Fruit fly (Drosophila melanogaster): ENCODE measurements around the gene eIF4H1.

The eIF4H1 gene

DNA sequence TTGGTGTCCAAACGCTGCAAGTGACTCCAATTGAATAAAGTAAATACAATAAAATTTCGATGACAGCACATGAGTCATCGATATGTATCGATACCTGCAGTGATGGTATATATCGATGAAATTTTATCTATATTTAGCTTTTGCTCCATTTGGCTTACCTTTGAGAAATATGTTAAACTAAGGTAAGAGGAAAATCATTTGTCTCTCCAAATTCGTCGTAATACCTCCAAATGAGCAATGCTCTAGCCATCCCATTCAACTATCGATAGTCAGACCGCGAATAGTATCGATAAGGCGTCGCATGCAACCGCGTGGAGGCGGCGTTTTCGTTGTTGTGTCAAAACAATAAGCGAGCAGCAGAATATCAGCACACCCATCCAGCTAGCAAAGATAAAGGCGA, 7.2 kb upstream of the eIF4H1 start, which contains the start of the genes Cdc50 and rngo (continued):
- TF ChIP-seq fu2 (GFP tag; optimal IDR thresholded peaks at IDR 0.05) (no peak), CG17802 (tag; optimal IDR thresholded peaks at IDR 0.05) (no peak), peb (GFP tag; IDR thresholded peaks at IDR 0.05) (no peak), sqz (GFP tag; optimal IDR thresholded peaks at IDR 0.05) (no peak), phol (tag; optimal IDR thresholded peaks at IDR 0.05) (peak; percentile 60), CG12104 (GFP tag; optimal IDR thresholded peaks at IDR 0.05) (peak; percentile 1), CkIIα-i1 (GFP tag; IDR thresholded peaks at IDR 0.05) (no peak), jumu (GFP tag; optimal IDR thresholded peaks at IDR 0.05) (peak; percentile 39), twi (tag; optimal IDR thresholded peaks at IDR 0.05) (no peak), Hr3 (GFP tag; optimal IDR thresholded peaks at IDR 0.05) (no peak), pb (GFP tag; optimal IDR thresholded peaks at IDR 0.05) (no peak), Atf-2 (GFP tag; optimal IDR thresholded peaks at IDR 0.05) (no peak), BEAF-32 (GFP tag; optimal IDR thresholded peaks at IDR 0.05) (peak; percentile 98), psq (GFP tag; optimal IDR thresholded peaks at IDR 0.05) (no peak), yki (optimal IDR thresholded peaks at IDR 0.05) (no peak), cas (GFP tag; IDR thresholded peaks at IDR 0.05) (no peak), CG4328 (GFP tag; optimal IDR thresholded peaks at IDR 0.05) (no peak), CG2889 (GFP tag; IDR thresholded peaks at IDR 0.05) (no peak), CoRest (tag; optimal IDR thresholded peaks at IDR 0.05) (no peak)

DNA sequence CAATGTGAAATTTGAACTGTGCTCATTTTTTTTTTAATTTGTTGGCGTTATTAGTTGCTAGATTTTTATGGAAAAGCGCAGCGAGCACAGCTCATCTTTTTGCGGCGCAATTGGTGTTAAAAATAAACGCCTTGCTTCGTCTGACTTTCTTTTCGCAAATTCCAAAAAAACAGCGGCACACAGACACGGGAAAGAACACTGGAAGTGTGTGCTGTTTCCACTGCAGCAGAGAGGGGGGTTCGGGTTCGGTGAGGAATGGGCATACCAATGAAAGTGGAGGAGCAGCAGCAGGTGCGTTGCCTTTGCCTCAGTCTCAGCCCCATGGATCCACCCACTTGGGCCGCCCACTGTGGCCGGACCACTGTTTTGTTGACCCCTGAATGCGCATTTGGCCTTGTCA, 6.1 kb upstream of the eIF4H1 start:
- no peak for TF ChIP-seq tio (GFP tag; optimal IDR thresholded peaks at IDR 0.05)
- peak; percentile 29 for TF ChIP-seq Med (GFP tag)

DNA sequence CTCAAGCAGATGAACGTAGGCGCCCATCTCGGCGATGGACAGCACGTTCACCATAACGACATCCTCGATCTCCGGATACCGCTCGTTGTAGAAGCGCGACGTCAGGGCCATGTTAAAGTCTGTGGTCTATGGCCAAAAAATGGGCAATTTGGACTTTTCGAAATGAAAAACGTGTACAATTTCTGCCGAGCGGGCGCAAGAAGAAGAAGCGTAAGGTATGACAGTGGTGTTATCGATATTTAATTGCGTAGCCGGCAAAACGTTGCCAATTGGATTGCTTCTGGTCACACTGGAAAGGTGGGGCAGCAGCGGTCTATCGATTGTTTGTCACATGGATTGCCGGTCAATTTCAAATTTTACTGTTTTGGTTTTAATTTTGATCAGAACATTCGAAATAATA, 1.7 kb upstream of the eIF4H1 start, which contains the start of gene eIF2alpha:
Gene eIF2alpha (minus strand): TSS at position 225 of the 400 bp plus-strand sequence.
- no peak for TF ChIP-seq CG15601 (tag; optimal IDR thresholded peaks at IDR 0.05)
- TF ChIP-seq Scr (GFP tag; IDR thresholded peaks at IDR 0.05; ENCODE audit: partially characterized antibody), result peak; percentile 72
- TF ChIP-seq CG9437 (GFP tag; optimal IDR thresholded peaks at IDR 0.05), result peak; percentile 25
- peak; percentile 60 for TF ChIP-seq Ets97D (GFP tag; optimal IDR thresholded peaks at IDR 0.05)
- TF ChIP-seq MBD-R2 (GFP tag; IDR thresholded peaks at IDR 0.05), result peak; percentile 68
- no peak for TF ChIP-seq dati (GFP tag; IDR thresholded peaks at IDR 0.05)
- no peak for TF ChIP-seq Awh (GFP tag; IDR thresholded peaks at IDR 0.05)
- peak; percentile 81 for TF ChIP-seq CG6791 (GFP tag; IDR thresholded peaks at IDR 0.05; ENCODE audit: partially characterized antibody)
- peak; percentile 19 for TF ChIP-seq phol (tag; optimal IDR thresholded peaks at IDR 0.05)
- TF ChIP-seq her (GFP tag; optimal IDR thresholded peaks at IDR 0.05), result no peak
- TF ChIP-seq HmgZ (tag; optimal IDR thresholded peaks at IDR 0.05), result peak; percentile 64
- no peak for TF ChIP-seq br (optimal IDR thresholded peaks at IDR 0.05)
- peak; percentile 83 for TF ChIP-seq unc-4 (GFP tag; IDR thresholded peaks at IDR 0.05; ENCODE audit: partially characterized antibody)
- TF ChIP-seq CG9797 (GFP tag; optimal IDR thresholded peaks at IDR 0.05), result peak; percentile 85
- TF ChIP-seq schlank (tag; optimal IDR thresholded peaks at IDR 0.05), result no peak
- peak; percentile 95 for TF ChIP-seq Dref (GFP tag; IDR thresholded peaks at IDR 0.05)
- peak; percentile 9; the same call in 1 of the 2 replicates for TF ChIP-seq CG32532 (GFP tag; IDR thresholded peaks at IDR 0.05)
- TF ChIP-seq nerfin-2 (GFP tag; IDR thresholded peaks at IDR 0.05; ENCODE audit: partially characterized antibody), result peak; percentile 61; the same call in 1 of the 2 replicates
- TF ChIP-seq CG12659 (GFP tag; optimal IDR thresholded peaks at IDR 0.05), result peak; percentile 48
- TF ChIP-seq hbn (GFP tag; IDR thresholded peaks at IDR 0.05; ENCODE audit: partially characterized antibody), result peak; percentile 76
- peak; percentile 57 for TF ChIP-seq CG17186 (GFP tag; optimal IDR thresholded peaks at IDR 0.05)
- peak; percentile 76; the same call in 2 of the 4 replicates for TF ChIP-seq chinmo (GFP tag; IDR thresholded peaks at IDR 0.05; ENCODE audit: partially characterized antibody)
- TF ChIP-seq row (GFP tag; IDR thresholded peaks at IDR 0.05), result peak; percentile 15; the same call in 1 of the 3 replicates
- peak; percentile 87 for TF ChIP-seq amos (GFP tag; IDR thresholded peaks at IDR 0.05; ENCODE audit: partially characterized antibody)
- TF ChIP-seq Adf1 (GFP tag; IDR thresholded peaks at IDR 0.05), result peak; percentile 41
- TF ChIP-seq Max (GFP tag; optimal IDR thresholded peaks at IDR 0.05), result peak; percentile 61
- peak; percentile 98 for TF ChIP-seq CG14710 (tag; optimal IDR thresholded peaks at IDR 0.05)
- peak; percentile 65 for TF ChIP-seq hb (GFP tag; IDR thresholded peaks at IDR 0.05; ENCODE audit: partially characterized antibody)
- TF ChIP-seq tna (GFP tag; IDR thresholded peaks at IDR 0.05; ENCODE audit: partially characterized antibody), result peak; percentile 65
